Worm (Caenorhabditis elegans) whole organism, L4/young adult: ENCODE data around the gene T01G1.4.
A peak's percentile ranks its signal among the peaks of the same experiment; 100 is the strongest.
"Not testable (repeated sequence)": the region's sequence is repeated elsewhere in the genome, so short reads cannot be mapped to it uniquely, and the experiment has no call there.

ENCODE experiments used
- W03F9.2 ChIP-seq: fragments of 150-350 bp; optimal IDR thresholded peaks from 2 replicates; lab custom pipeline; 2014; ENCODE audit warnings: missing biosample characterization, missing genetic modification characterization
- dao-5 ChIP-seq: sonication (generic microtip); optimal IDR thresholded peaks from 2 replicates; lab custom pipeline; 2016; ENCODE audit warnings: missing genotype, missing genetic modification characterization, moderate library complexity, missing compliant biosample characterization
- him-1 ChIP-seq: sonication (generic microtip); optimal IDR thresholded peaks from 2 replicates; lab custom pipeline; 2016; ENCODE audit warnings: missing genotype, missing genetic modification reagents, missing genetic modification characterization, missing compliant biosample characterization

Gene T01G1.4

ce11 chrIV:11332751-11333150, 28.6 kb downstream of the T01G1.4 start, which contains the start of gene sart-3:
sart-3 (minus strand) TSS chrIV:11332969.
- no peak for TF ChIP-seq him-1 (tag; lab: Kevin White, UChicago)
- TF ChIP-seq dao-5: no peak
- TF ChIP-seq W03F9.2 (tag; lab: Kevin White, UChicago): no peak

ce11 chrIV:11329269-11329668, 32.0 kb downstream of the T01G1.4 start, which contains the start of gene leo-1:
leo-1 (minus strand) TSS chrIV:11329369.
- TF ChIP-seq dao-5 (no peak), him-1 (tag; lab: Kevin White, UChicago) (no peak), W03F9.2 (tag; lab: Kevin White, UChicago) (no peak)

DNA sequence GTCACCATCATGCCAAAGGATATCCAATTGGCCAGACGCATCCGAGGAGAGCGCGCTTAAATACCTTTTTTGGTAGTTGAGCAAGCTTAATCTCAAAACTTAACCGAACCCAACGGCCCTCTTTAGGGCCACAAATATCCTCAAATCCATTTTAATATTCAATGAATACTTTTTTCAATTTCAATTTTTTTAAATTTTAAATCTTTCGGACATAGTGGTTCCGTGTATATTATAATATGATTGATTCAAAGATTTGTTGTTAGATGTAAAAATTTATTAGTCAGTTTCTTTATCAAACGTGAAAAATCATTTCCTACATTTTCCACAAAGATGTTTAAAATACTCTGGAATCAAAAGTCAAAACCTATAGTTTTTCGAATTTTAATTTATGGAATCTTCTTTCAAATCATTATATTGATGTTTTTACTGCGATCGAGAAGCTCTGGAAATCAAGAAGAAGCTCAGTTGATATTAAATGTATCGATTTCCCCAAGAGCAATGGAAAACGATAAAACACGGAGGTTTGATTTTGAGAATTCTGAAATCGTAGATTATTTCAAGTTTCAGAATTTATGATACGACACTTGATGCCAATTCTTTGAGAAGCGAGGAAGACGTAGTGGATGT, 34.3 kb downstream of the T01G1.4 start, which contains the start of gene B0035.21:
Gene B0035.21, plus strand, starts transcription at position 322 of the 627 bp plus-strand sequence.
- no peak for TF ChIP-seq him-1 (tag; lab: Kevin White, UChicago)
- TF ChIP-seq W03F9.2 (tag; lab: Kevin White, UChicago): no peak
- TF ChIP-seq dao-5: no peak

ce11 chrIV:11324741-11325140, 36.6 kb downstream of the T01G1.4 start, which contains the start of gene his-48:
his-48 (plus strand) TSS chrIV:11324745.
- TF ChIP-seq W03F9.2 (tag; lab: Kevin White, UChicago); dao-5; him-1 (tag; lab: Kevin White, UChicago): not testable (repeated sequence)

ce11 chrIV:11323666-11324065, 37.6 kb downstream of the T01G1.4 start:
- TF ChIP-seq him-1 (tag; lab: Kevin White, UChicago) (no peak), W03F9.2 (tag; lab: Kevin White, UChicago) (no peak), dao-5 (no peak)

ce11 chrIV:11320500-11320899, 40.8 kb downstream of the T01G1.4 start, which contains the start of gene edg-1:
edg-1 (plus strand) TSS chrIV:11320800.
- no peak for TF ChIP-seq W03F9.2 (tag; lab: Kevin White, UChicago)
- TF ChIP-seq him-1 (tag; lab: Kevin White, UChicago): no peak
- TF ChIP-seq dao-5: no peak

DNA sequence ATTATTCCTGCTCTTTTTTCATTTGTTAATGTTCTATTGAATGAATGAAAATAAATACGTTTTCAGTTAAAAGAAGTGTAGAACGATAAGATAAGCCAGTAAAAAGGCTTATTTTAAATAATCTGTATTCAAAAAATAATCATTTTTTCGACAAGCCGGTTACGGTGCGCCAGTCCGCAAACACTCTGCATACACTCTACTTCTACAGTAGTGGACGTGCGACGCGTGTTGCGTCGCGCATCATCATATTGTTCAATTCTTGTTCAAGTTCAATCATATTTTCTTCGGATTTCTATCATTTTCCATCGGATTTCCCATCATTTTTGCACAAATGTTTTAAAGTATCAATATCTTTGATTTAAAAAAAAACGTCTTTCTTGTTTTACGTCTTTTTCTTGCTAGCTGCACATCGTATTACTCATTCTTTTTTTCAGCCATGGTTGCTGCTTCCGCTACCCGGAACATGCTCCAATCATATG, 41.4 kb downstream of the T01G1.4 start, which contains the start of gene B0035.18:
Gene B0035.18, plus strand, starts transcription at position 429 of the 479 bp plus-strand sequence.
- no peak for TF ChIP-seq dao-5
- TF ChIP-seq W03F9.2 (tag; lab: Kevin White, UChicago): no peak
- no peak for TF ChIP-seq him-1 (tag; lab: Kevin White, UChicago)

DNA sequence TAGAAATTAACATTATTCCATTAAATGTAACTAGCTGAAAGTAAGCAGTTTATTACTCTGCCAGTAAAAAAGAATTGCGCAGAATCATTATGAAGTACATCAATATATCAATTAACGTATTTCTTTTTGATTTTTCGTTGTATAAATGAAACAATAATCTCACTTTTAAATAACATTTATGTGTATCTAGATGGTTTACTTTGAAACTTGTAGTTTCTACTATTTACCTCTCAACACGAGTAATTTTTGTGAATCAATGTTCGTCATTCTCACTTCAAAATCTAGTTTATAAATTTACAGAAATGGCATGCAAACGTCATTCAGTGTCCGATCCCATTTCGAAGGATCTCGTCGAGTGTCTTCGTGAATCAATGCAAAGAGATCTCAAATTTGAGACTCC, 44.2 kb downstream of the T01G1.4 start, which contains the start of gene gspd-1:
Gene gspd-1, plus strand, starts transcription at position 301 of the 400 bp plus-strand sequence.
- no peak for TF ChIP-seq him-1 (tag; lab: Kevin White, UChicago)
- TF ChIP-seq W03F9.2 (tag; lab: Kevin White, UChicago): no peak
- TF ChIP-seq dao-5: no peak

ce11 chrIV:11316640-11317039, 44.7 kb downstream of the T01G1.4 start:
- TF ChIP-seq him-1 (tag; lab: Kevin White, UChicago) (no peak), W03F9.2 (tag; lab: Kevin White, UChicago) (no peak), dao-5 (no peak)

ce11 chrIV:11316106-11316505, 45.2 kb downstream of the T01G1.4 start:
- no peak for TF ChIP-seq him-1 (tag; lab: Kevin White, UChicago)

DNA sequence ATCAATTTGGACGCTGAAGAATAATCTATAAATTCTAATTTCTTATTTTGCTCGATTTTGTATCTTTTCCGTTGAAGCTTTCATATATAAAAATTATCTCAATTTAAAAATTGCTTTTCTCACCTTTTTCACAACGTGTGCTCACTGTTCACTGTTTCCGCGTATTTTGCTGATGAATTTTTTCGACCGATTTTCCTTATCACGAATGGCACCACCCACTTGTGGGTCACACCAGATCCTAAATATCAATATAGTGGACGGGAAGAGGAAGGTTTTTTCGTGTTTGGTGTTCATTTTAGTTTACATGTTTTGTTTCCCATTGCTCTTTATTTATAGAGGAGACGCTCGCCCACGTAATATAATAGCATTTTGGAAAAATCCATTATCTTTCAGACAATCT, 45.6 kb downstream of the T01G1.4 start:
- TF ChIP-seq dao-5: no peak
- no peak for TF ChIP-seq W03F9.2 (tag; lab: Kevin White, UChicago)
- TF ChIP-seq him-1 (tag; lab: Kevin White, UChicago): no peak

- TF ChIP-seq dao-5: no peak
- peak; percentile 81 for TF ChIP-seq W03F9.2 (tag; lab: Kevin White, UChicago)
These were observed 46.4 kb downstream of the T01G1.4 start, which contains the start of the genes B0035.3, B0035.22 and pfd-4 for ce11 chrIV:11314885-11315284. B0035.3 (minus strand) TSS chrIV:11314998. B0035.22 (plus strand) TSS chrIV:11315153. pfd-4 (plus strand) TSS chrIV:11315207.

DNA sequence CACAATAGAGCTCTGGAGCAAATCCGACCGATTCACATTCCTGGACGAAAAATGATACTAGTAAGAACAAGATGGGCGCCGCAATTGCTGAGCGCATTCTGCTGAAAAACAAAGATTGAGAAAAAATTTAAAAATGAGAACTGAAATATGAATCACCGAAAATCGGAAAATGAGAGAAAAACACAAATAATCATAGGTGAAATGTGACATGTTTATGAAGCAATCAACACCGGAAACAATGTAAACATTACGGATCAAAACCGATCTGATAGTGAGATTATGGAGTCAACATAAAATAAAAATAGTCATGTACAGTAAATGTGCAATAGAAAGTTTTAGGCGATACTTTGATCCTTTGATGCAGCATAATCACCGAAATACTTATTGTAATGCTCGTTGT, 47.4 kb downstream of the T01G1.4 start, which contains the start of gene dnj-2:
Gene dnj-2, minus strand, starts transcription at position 101 of the 400 bp plus-strand sequence.
- TF ChIP-seq him-1 (tag; lab: Kevin White, UChicago) (no peak), dao-5 (no peak), W03F9.2 (tag; lab: Kevin White, UChicago) (no peak)

DNA sequence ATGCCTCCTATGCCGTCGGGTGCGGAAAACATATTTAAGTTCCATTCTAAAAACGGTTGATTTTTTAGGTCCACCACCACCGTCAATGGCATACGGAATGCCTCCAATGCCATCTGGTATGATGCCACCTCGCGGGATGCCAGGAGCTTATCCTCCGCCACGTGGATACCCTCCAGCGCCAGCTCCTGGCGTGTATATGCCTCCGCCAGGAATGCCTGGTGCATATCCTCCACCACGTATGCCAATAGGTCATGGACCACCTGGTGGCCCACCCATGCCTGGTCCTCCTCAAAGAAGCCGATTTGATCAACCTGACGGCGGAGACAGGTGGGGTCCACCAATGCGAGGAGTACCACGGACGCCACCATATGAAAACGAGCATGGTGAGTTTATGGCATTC, 49.8 kb downstream of the T01G1.4 start:
- TF ChIP-seq him-1 (tag; lab: Kevin White, UChicago) (no peak), W03F9.2 (tag; lab: Kevin White, UChicago) (no peak), dao-5 (no peak)
